Worm (Caenorhabditis elegans) whole organism, L3 larva: ENCODE measurements around the gene fbxb-64.

Source experiments
- R02D3.7 ChIP-seq: fragments of 150-350 bp; optimal IDR thresholded peaks from 2 replicates; lab custom pipeline; 2014; ENCODE audit warnings: missing biosample characterization, missing genetic modification characterization
- aly-2 ChIP-seq: fragments of 150-350 bp; optimal IDR thresholded peaks from 2 replicates; lab custom pipeline; 2014; ENCODE audit warnings: missing biosample characterization, missing genetic modification characterization
- elt-3 ChIP-seq, 3 experiments: fragments of 150-350 bp in 1 of 3; sonication (generic microtip) in 2 of 3; optimal IDR thresholded peaks; 2 replicates in 2 of 3; 4 replicates in 1 of 3; lab custom pipeline; 2014 to 2017; ENCODE audit warnings: missing biosample characterization in 3 of 3, missing genetic modification characterization in 3 of 3
- fkh-10 ChIP-seq: sonication (generic microtip); optimal IDR thresholded peaks from 2 replicates; lab custom pipeline; 2017; ENCODE audit warnings: missing biosample characterization, missing genetic modification reagents, missing genetic modification characterization
- jun-1 ChIP-seq: fragments of 150-350 bp; optimal IDR thresholded peaks from 2 replicates; lab custom pipeline; 2014; ENCODE audit warnings: missing biosample characterization, missing genetic modification reagents, missing genetic modification characterization
- lin-39 ChIP-seq: fragments of 150-350 bp; optimal IDR thresholded peaks from 2 replicates; lab custom pipeline; 2018; ENCODE audit warnings: missing biosample characterization, missing genetic modification reagents, missing genetic modification characterization
- nhr-11 ChIP-seq: fragments of 150-350 bp; optimal IDR thresholded peaks from 2 replicates; lab custom pipeline; 2014; ENCODE audit warnings: missing biosample characterization, missing genetic modification characterization
- nhr-76 ChIP-seq: fragments of 150-350 bp; sonication (generic microtip); optimal IDR thresholded peaks from 5 replicates; lab custom pipeline; 2014; ENCODE audit warnings: missing biosample characterization, missing genetic modification characterization
- pha-4 ChIP-seq: fragments of 150-350 bp; optimal IDR thresholded peaks from 2 replicates; lab custom pipeline; 2014; ENCODE audit warnings: missing biosample characterization, missing genetic modification reagents, missing genetic modification characterization
- ztf-4 ChIP-seq: fragments of 150-350 bp; optimal IDR thresholded peaks from 2 replicates; lab custom pipeline; 2014; ENCODE audit warnings: missing biosample characterization, missing genetic modification characterization

- TF ChIP-seq ztf-4 (no peak), R02D3.7 (tag; lab: Kevin White, UChicago) (no peak), nhr-11 (tag; lab: Kevin White, UChicago) (no peak), jun-1 (tag; lab: Kevin White, UChicago) (no peak), lin-39 (tag; lab: Kevin White, UChicago) (no peak), aly-2 (tag; lab: Kevin White, UChicago) (no peak), pha-4 (no peak), fkh-10 (no peak), elt-3 (tag; optimal IDR thresholded peaks at IDR 0.05; lab: Kevin White, UChicago) (no peak), nhr-76 (tag; lab: Kevin White, UChicago) (no peak)
Observed at ce11 chrV:19311391-19311790, 1.7 kb upstream of the fbxb-64 start, which contains the start of gene C43D7.8.
